Fruit fly (Drosophila melanogaster) Kc167 (cell line): Measurements from ENCODE around the gene Srp19.

Experiments used
- h ChIP-seq: fragments of >200 bp; optimal IDR thresholded peaks from 3 replicates; lab custom pipeline; 2018; ENCODE audit warnings: missing external identifiers
- insv ChIP-seq: fragments of >200 bp; optimal IDR thresholded peaks from 3 replicates; lab custom pipeline; 2018; ENCODE audit warnings: missing external identifiers
- psq ChIP-seq: fragments of >200 bp; optimal IDR thresholded peaks from 2 replicates; lab custom pipeline; 2017; ENCODE audit warnings: missing external identifiers

- TF ChIP-seq h (lab: Kevin White, UChicago) (no peak), insv (lab: Kevin White, UChicago) (no peak), psq (lab: Kevin White, UChicago) (no peak)
Observed at dm6 chr3L:7370231-7370882, 22.5 kb upstream of the Srp19 start.
